Fruit fly (Drosophila melanogaster) S2 (cell line): Measurements from ENCODE around the gene CG7766.
A peak's percentile ranks its signal among the peaks of the same experiment; 100 is the strongest.
"Not testable (repeated sequence)": the region's sequence is repeated elsewhere in the genome, so short reads cannot be mapped to it uniquely, and the experiment has no call there.

Experiments used
- CG8478 ChIP-seq: fragments of >200 bp; optimal IDR thresholded peaks from 2 replicates; lab custom pipeline; 2018
- CTCF ChIP-seq, 2 experiments: fragments of >200 bp; optimal IDR thresholded peaks; 2 replicates each; lab custom pipeline; 2018

Gene CG7766

DNA sequence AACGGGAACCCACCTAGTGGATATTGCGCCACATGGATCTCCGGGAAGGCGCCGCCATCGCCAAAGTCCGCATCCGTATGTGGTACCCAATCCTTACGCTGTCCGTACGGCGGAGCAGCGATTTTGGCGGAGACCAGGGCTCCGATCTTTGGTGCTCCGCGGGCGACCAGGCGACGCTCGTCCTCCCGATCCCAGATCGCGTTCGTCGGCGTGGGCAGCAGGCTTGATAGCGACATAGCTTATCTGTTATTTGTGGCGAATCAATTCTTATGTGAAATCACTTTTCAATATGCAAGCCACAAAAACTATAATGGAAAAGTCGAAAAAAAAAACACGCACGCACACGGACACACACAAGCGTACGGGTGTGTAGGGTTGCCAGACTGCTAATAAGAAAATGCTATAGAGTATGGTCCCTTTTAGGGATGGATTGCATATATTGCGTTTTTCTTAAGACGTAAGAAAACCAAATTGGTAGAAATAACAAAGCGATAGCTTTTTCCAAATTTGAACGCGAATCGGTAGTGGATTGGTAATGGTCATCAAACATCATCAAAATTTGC lies 2.8 kb upstream of the CG7766 start, which contains the start of gene Bx42:
Gene Bx42, minus strand, starts transcription at position 393 of the 563 bp plus-strand sequence.
- TF ChIP-seq CG8478 (no peak), CTCF (optimal IDR thresholded peaks at IDR 0.05; lab: Kevin White, UChicago) (no peak)

DNA sequence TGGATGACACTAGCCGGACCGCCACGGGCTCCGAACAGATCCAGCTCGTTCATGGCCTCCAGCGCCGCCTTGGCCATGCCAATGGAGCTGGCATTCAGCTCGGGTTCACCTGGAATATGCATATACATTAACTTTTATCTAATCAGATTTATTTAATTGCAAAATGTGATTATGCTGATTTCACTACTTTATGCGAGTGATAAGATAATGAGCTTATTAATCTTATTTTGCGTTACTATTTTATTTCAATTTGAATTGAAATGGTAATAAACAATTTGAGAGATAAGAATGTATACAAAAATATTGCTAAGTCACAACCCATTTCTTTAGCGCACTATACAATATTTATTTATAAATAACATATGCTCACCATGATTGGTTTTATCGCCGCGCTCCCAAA lies 1.4 kb downstream of the CG7766 start:
- TF ChIP-seq CTCF (optimal IDR thresholded peaks at IDR 0.05; lab: Kevin White, UChicago) (no peak), CG8478 (no peak)

DNA sequence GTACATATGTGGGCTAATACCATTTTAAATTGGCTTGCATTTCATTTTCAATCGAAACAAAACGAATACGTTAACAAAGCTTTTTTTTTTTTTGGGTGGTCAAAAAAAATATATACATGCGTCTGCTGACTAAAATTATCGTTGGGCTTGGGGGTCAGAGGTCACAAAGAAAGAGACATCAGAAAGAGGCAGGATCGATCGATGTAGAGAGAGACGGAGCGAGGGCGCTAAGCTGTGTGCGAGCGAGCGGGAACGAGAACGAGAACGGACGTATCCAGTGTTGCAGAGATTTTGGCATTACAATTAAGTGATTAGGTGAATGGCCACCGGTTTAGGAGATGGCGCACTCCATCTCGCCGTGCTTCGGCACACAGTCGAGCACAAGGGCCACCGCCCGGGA lies 9.6 kb downstream of the CG7766 start:
- TF ChIP-seq CG8478 (no peak), CTCF (optimal IDR thresholded peaks at IDR 0.05; lab: Kevin White, UChicago) (no peak)

DNA sequence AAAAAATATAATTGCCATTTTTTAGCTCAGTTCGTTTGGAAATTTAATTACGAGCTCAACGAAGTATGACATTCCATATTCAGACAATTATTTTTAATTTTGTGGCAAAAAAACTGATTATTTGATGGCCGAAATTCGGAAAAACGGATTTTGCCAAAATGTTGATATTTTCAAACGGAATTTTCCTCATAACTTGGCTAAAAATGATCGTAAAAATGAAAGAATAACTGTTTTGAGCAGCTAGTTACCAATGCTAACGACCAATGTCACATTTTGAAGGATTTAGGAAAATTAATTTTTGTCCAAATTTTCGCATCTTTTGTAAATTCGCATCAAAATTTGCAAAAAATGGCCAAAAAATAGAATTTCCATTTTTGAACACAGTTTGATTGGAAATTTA lies 10.5 kb downstream of the CG7766 start:
- no peak for TF ChIP-seq CG8478
- TF ChIP-seq CTCF (optimal IDR thresholded peaks at IDR 0.05; lab: Kevin White, UChicago): no peak

DNA sequence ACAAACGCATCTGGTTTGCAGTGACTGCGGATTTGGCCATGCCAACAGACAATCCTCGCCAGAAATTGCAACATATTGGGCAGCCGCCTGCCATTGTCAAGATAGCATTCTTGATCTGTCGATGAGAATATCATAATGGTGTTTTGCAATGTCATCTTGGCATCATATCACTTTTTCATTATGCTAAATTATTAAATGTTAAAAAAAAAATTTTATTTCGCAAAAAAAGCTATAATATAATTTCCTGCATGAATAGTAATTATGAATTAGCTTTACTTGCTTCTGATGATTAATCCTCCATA lies 13.5 kb downstream of the CG7766 start:
- TF ChIP-seq CG8478 (no peak), CTCF (optimal IDR thresholded peaks at IDR 0.05; lab: Kevin White, UChicago) (no peak)

DNA sequence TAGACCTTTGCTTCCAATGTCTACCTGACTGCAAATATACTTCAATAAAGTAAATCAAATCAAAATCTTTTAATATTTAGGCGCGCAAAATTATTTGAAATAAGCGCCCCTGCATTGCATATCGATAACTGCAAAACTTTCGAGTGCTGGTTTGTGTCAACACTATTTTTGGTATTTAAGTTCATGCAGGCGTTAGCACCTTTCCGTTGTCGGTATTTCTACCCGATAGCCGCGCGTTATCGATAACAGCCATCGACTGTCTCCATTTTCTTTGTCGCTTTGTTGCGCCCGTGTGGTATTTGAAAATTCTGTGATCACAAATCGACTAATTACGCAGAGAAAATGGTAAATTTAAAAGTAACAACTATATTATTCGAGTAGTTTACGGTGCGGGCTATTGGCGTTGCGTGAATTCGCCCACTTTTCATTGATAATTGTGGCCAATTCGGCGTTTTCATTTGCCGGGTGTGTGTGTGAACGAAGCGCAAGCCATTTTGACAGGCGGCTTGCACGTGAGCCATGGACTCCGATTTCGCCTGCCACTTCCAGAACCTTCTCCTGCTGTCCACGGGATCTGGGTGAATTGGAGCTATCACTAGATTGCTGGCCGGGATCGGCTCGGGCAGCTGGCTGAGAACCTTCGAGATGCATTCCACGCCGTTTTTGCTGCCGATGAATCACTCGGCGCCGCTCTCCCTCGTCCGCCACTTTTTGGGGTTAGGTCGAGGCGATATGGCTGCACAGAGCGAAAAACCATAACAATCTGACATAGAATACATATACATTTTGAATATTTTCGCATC lies 14.1 kb downstream of the CG7766 start, which contains the start of gene CCT2:
Gene CCT2, plus strand, starts transcription at position 260 of the 803 bp plus-strand sequence.
- TF ChIP-seq CG8478 (no peak), CTCF (optimal IDR thresholded peaks at IDR 0.05; lab: Kevin White, UChicago) (peak in 1 of 2 experiments; percentile 25)

DNA sequence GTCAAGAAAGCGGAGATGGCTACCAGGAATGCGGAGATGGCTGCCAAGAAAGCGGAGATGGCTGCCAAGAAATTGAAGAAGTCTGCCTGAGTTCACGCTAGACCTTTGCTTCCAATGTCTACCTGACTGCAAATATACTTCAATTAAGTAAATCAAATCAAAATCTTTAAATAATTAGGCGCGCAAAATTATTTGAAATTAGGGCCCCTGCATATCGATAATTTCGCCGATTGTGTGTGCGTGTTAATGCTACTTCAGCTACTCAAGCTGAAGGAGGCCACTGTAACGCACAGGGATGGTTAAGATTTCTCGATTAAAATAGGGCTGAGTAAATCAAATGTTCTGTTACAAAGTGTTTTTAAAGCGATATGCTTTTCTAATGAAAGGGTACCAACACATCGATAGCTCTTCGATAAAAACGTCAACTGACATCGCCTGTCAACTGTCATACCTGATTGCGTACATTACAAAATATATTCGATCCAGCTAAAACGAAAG lies 15.6 kb downstream of the CG7766 start, which contains the start of gene CG6999:
Gene CG6999, plus strand, starts transcription at position 448 of the 498 bp plus-strand sequence.
- TF ChIP-seq CTCF (optimal IDR thresholded peaks at IDR 0.05; lab: Kevin White, UChicago); CG8478: not testable (repeated sequence)

DNA sequence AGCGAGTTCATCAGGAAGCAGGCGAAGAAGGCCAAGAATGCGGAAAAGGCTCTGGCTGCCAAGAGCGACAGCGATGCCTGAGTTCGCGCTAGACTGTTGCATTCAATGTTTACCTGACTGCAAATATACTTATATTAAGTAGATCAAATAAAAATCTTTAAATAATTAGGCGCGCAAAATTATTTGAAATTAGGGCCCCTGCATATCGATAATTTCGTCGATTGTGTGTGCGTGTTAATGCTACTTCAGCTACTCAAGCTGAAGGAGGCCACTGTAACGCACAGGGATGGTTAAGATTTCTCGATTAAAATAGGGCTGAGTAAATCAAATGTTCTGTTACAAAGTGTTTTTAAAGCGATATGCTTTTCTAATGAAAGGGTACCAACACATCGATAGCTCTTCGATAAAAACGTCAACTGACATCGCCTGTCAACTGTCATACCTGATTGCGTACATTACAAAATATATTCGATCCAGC lies 16.8 kb downstream of the CG7766 start, which contains the start of gene CG32706:
Gene CG32706, plus strand, starts transcription at position 428 of the 478 bp plus-strand sequence.
- TF ChIP-seq CTCF (optimal IDR thresholded peaks at IDR 0.05; lab: Kevin White, UChicago); CG8478: not testable (repeated sequence)

DNA sequence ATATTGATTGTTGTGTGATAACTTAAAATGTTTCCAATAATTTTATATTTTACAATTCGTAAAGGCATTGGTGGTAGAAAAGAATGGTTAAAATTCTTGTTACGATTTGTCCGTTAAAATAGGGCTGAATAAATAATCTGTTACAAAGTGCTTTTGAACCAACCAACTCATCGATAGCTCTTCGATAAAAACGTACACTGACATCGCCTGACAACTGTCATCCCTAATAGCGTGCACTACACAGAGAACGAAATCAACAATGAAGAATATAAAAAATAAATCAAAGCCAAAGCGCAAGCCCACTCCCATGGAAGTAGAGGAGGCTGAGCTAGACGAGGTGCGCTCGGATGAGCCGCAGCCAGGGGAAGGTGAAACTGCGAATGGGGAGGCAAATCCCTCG lies 17.8 kb downstream of the CG7766 start, which contains the start of gene CG32708:
Gene CG32708, plus strand, starts transcription at position 207 of the 400 bp plus-strand sequence.
- TF ChIP-seq CTCF (optimal IDR thresholded peaks at IDR 0.05; lab: Kevin White, UChicago) (no peak), CG8478 (no peak)

DNA sequence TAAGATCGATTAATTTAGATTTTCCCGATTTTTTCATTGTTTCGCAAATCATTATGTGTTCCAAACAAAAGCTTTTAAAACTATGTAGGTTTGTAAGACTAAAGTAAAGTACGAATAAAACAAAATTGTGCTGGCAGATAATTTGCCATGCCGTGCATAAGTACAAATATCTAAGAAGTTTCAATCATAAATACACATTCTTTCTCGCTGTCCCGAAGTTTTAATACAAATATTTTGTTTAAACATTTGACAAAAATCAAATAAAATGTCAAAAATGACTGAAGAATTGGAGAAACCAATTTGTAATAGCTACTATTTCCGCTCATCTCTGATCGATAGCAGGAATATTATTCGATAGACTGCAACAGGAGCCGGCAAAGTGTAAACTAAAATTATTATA lies 20.9 kb downstream of the CG7766 start, which contains the start of gene APC4:
Gene APC4, plus strand, starts transcription at position 332 of the 400 bp plus-strand sequence.
- no peak for TF ChIP-seq CG8478
- TF ChIP-seq CTCF (optimal IDR thresholded peaks at IDR 0.05; lab: Kevin White, UChicago): no peak

DNA sequence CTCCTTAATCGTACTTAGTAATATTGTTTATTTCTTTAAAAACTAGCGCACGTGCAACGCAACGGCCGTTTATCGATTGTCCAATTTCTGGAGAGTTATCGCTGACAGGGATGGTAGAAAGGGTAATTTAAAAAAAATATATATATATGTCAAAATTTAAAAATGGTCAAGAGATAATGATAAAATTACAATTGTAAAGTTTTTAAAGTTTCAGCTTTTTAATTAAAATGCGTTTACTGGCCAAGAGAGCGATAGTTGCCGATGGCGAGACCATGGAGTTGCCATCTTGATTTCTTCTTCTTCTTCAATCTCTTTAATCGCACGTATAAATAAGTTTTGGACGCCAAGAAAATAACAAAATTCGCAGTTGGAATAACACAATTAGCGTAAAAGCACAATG lies 22.6 kb downstream of the CG7766 start, which contains the start of the genes CG7246 and HP1b:
Gene CG7246, minus strand, starts transcription at position 96 of the 400 bp plus-strand sequence.
Gene HP1b, plus strand, starts transcription at position 102 of the 400 bp plus-strand sequence.
- TF ChIP-seq CTCF (optimal IDR thresholded peaks at IDR 0.05; lab: Kevin White, UChicago) (no peak), CG8478 (no peak)

DNA sequence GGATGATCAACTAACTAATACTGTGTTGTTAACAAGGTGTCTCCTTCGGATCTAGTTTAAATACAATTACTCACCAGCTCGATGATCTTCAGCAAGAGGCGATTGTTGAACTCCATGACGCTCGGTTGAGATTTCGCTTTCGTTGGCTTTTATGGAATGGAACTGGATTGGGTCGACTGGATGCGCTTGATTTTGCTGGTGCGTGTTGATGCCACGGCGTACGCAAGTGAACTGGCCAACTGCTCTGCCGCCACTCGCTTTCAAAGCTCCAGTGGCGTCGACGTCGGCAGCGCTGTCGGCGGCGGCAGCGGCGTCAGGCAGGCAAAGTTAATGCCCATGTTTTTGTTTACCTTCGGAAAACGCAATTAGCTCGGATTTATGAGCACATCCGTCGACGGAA lies 25.3 kb downstream of the CG7766 start, which contains the start of gene CG44325:
Gene CG44325, minus strand, starts transcription at position 237 of the 400 bp plus-strand sequence.
- no peak for TF ChIP-seq CG8478
- TF ChIP-seq CTCF (optimal IDR thresholded peaks at IDR 0.05; lab: Kevin White, UChicago): no peak

DNA sequence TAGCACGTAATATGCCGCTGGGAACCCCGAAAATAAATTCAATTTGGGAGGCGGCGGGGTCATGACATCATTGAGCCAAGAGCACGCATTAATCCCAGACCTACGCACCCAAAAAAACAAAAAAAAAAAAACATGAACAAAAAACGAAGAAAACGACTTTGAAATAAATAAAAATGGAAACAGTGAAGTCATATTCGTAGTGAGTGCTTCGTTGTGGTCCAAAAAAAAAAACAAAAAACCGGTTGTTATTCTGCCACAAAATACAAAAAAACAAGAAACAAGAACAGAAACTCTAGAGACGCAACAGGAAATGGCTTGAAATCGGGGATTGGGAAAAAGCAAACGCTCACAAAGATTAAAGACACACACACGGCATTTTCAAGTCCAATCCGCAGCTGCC lies 26.0 kb downstream of the CG7766 start:
- TF ChIP-seq CG8478: no peak
- no peak for TF ChIP-seq CTCF (optimal IDR thresholded peaks at IDR 0.05; lab: Kevin White, UChicago)

DNA sequence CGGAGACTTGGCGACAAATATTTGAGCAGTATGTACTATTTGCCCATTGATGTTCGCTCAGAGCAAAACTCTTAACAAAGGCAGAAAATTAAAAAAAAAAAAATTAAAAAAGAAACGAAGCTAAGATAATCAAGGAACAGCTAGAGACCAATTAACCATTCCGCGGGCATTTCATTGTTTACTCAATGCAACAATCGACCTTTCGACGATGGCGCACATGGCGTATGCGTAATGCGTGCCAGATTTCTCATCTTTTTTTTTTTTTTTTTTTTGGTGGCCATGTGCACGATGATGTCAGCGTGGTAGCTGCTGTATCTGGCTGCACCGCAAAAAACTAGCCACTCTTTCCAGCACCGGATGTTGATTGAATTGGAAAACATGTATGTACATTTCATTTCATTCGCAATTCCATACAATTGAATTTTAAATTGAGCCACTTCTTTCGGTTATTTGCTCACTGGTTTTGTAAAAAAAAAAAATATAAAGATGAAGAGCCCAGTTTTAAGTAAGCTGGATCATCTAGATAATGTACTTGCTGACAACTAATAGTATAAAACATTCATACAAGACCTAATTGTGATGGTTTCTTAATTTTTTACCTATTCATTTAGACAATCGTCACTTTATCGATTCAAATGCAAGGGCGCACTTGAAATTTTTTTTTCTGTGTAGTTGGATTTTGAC lies 27.8 kb downstream of the CG7766 start:
- TF ChIP-seq CG8478 (no peak), CTCF (optimal IDR thresholded peaks at IDR 0.05; lab: Kevin White, UChicago) (no peak)

DNA sequence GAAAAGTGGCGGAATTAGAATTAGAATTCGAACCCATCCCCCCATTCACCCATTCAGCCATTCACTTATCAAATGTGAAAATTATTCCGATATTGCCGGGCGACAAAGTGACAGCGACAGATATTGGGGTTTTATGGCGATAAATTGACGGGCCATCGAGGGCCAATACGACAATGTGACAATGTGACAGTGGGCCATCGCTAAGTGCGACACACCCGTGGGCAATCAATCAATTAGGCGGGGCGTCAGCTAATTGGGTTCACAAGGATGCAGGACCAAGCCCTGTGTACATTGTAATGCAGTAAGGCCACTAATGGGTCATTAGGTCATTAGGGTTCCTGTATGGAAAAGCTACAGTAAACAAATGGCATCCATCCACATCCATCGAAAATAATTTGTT lies 29.5 kb downstream of the CG7766 start:
- TF ChIP-seq CTCF (optimal IDR thresholded peaks at IDR 0.05; lab: Kevin White, UChicago) (no peak), CG8478 (no peak)
